Worm (Caenorhabditis elegans) whole organism, L4/young adult: ENCODE data around the gene lat-1.

Source experiments
- W03F9.2 ChIP-seq: fragments of 150-350 bp; optimal IDR thresholded peaks from 2 replicates; lab custom pipeline; 2014; ENCODE audit warnings: missing biosample characterization, missing genetic modification characterization
- dao-5 ChIP-seq: sonication (generic microtip); optimal IDR thresholded peaks from 2 replicates; lab custom pipeline; 2016; ENCODE audit warnings: missing genotype, missing genetic modification characterization, moderate library complexity, missing compliant biosample characterization

- no peak for TF ChIP-seq W03F9.2 (tag; lab: Kevin White, UChicago)
- TF ChIP-seq dao-5 (tag; lab: Kevin White, UChicago) = no peak
Measured at ce11 chrII:8891042-8891441, 5.6 kb upstream of the lat-1 start.
